6 fruit fly cellular contexts compared by ENCODE assay signal in the genomic region with DNA sequence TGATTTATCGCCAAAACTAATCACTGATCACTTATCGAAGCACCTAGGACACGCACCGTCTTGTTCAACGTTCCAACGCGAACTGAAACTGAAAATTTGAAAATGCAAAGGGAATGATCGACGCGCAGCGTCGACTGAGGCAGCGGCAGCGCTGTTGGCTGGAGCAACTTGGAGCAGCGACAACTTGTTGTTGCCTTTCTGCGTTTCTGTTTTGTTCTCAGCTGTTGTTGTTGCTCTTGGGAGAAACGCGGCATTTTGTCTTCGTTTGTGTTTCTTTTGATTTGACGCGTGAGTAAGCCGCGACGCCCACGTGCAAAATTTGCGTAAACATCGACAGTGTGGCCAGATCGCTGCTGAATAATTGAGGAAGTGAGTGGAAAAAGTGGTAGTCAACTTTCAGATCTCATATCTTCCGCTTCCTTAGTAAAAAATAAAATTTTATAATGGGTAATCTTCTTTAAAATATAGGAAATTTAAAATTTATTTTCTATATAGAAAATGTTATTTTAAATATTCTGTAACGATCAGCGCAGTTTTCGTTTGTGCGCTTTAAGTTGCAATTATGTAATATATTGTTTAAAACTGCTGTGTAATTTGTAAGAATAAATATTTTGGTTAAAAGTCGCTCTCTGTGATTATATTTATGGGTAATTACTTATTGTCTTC.
TF ChIP-seq lines count a peak whose summit lies in the region.

A gene (minus strand): TSS at position 90 of the 666 bp plus-strand sequence.

- no peak for TF ChIP-seq CTCF in whole organism, embryonic (GFP tag; optimal IDR thresholded peaks at IDR 0.05; lab: Kevin White, UChicago)

TF ChIP-seq in whole organism, 6 proteins besides CTCF, POLR2A, EP300 and RAD21:
- TF ChIP-seq Dll (optimal IDR thresholded peaks at IDR 0.05; lab: Kevin White, UChicago) (peak; percentile 29), CG8478 (optimal IDR thresholded peaks at IDR 0.05; lab: Kevin White, UChicago) (no peak), EcR (GFP tag; optimal IDR thresholded peaks at IDR 0.05; lab: Kevin White, UChicago) (no peak)

TF ChIP-seq in whole organism, adult, 20 proteins besides CTCF, POLR2A, EP300 and RAD21:
- TF ChIP-seq pad (GFP tag; optimal IDR thresholded peaks at IDR 0.05; lab: Kevin White, UChicago): no peak
- peak; percentile 33 for TF ChIP-seq Mnt (GFP tag; optimal IDR thresholded peaks at IDR 0.05; lab: Kevin White, UChicago)
- TF ChIP-seq ovo (GFP tag; optimal IDR thresholded peaks at IDR 0.05; lab: Kevin White, UChicago): no peak

TF ChIP-seq in whole organism, embryonic, 481 proteins besides CTCF, POLR2A, EP300 and RAD21 (continues in another document):
- TF ChIP-seq Sox100B (GFP tag; optimal IDR thresholded peaks at IDR 0.05; lab: Kevin White, UChicago) (peak; percentile 5), abd-A (tag; optimal IDR thresholded peaks at IDR 0.05; lab: Kevin White, UChicago) (peak; percentile 64), ham (GFP tag; IDR thresholded peaks at IDR 0.05; lab: Robert Waterston, UW) (no peak), so (GFP tag; IDR thresholded peaks at IDR 0.05; lab: Robert Waterston, UW) (peak; percentile 43; the same call in 1 of the 3 replicates), CG14667 (GFP tag; IDR thresholded peaks at IDR 0.05; lab: Robert Waterston, UW) (no peak), CG31441 (GFP tag; IDR thresholded peaks at IDR 0.05; lab: Robert Waterston, UW) (0 out of 2 replicates have a peak, but pooled peaks have one; percentile 10), hbn (GFP tag; IDR thresholded peaks at IDR 0.05; lab: Robert Waterston, UW; ENCODE audit: partially characterized antibody) (0 out of 2 replicates have a peak, but pooled peaks have one; percentile 35), CG15514 (GFP tag; optimal IDR thresholded peaks at IDR 0.05; lab: Kevin White, UChicago) (peak; percentile 4), sna (GFP tag; IDR thresholded peaks at IDR 0.05; lab: Robert Waterston, UW; ENCODE audit: partially characterized antibody) (0 out of 2 replicates have a peak, but pooled peaks have one; percentile 16), CG7271 (tag; optimal IDR thresholded peaks at IDR 0.05; lab: Kevin White, UChicago) (peak; percentile 25), pros (GFP tag; optimal IDR thresholded peaks at IDR 0.05; lab: Kevin White, UChicago) (peak; percentile 31), caup (GFP tag; optimal IDR thresholded peaks at IDR 0.05; lab: Kevin White, UChicago; ENCODE audit: severe bottlenecking) (no peak), CG34422 (GFP tag; IDR thresholded peaks at IDR 0.05; lab: Robert Waterston, UW) (peak; percentile 48; the same call in 1 of the 3 replicates), Bgb (GFP tag; IDR thresholded peaks at IDR 0.05; lab: Robert Waterston, UW; ENCODE audit: partially characterized antibody) (0 out of 2 replicates have a peak, but pooled peaks have one; percentile 18), CG6654 (GFP tag; optimal IDR thresholded peaks at IDR 0.05; lab: Kevin White, UChicago) (no peak), otp (GFP tag; IDR thresholded peaks at IDR 0.05; lab: Robert Waterston, UW) (0 out of 3 replicates have a peak, but pooled peaks have one; percentile 4)

TF ChIP-seq in whole organism, prepupa, 60 proteins besides CTCF, POLR2A, EP300 and RAD21 (continues in another document):
- TF ChIP-seq svp (GFP tag; lab: Kevin White, UChicago) (peak; percentile 64), Hr39 (GFP tag; optimal IDR thresholded peaks at IDR 0.05; lab: Kevin White, UChicago) (no peak), Eip75B (GFP tag; optimal IDR thresholded peaks at IDR 0.05; lab: Kevin White, UChicago) (no peak), CG6854 (GFP tag; optimal IDR thresholded peaks at IDR 0.05; lab: Kevin White, UChicago) (no peak), pdm3 (GFP tag; optimal IDR thresholded peaks at IDR 0.05; lab: Kevin White, UChicago) (no peak), acj6 (GFP tag; optimal IDR thresholded peaks at IDR 0.05; lab: Kevin White, UChicago) (peak; percentile 28), net (GFP tag; optimal IDR thresholded peaks at IDR 0.05; lab: Kevin White, UChicago) (peak; percentile 4), CG11294 (GFP tag; IDR thresholded peaks at IDR 0.05; lab: Robert Waterston, UW) (no peak), fkh (GFP tag; optimal IDR thresholded peaks at IDR 0.05; lab: Kevin White, UChicago) (peak; percentile 23), dac (GFP tag; optimal IDR thresholded peaks at IDR 0.05; lab: Kevin White, UChicago) (no peak), ss (GFP tag; optimal IDR thresholded peaks at IDR 0.05; lab: Kevin White, UChicago) (peak; percentile 5 to 41), OdsH (GFP tag; optimal IDR thresholded peaks at IDR 0.05; lab: Kevin White, UChicago) (no peak), Blimp-1 (GFP tag; optimal IDR thresholded peaks at IDR 0.05; lab: Kevin White, UChicago) (no peak), CG1621 (tag; optimal IDR thresholded peaks at IDR 0.05; lab: Kevin White, UChicago) (peak; percentile 36), CG6163 (GFP tag; IDR thresholded peaks at IDR 0.05; lab: Robert Waterston, UW) (peak; percentile 56), CG3032 (tag; optimal IDR thresholded peaks at IDR 0.05; lab: Kevin White, UChicago) (no peak), Eip93F (GFP tag; optimal IDR thresholded peaks at IDR 0.05; lab: Kevin White, UChicago) (no peak), CG6276 (GFP tag; optimal IDR thresholded peaks at IDR 0.05; lab: Kevin White, UChicago) (no peak), eg (GFP tag; IDR thresholded peaks at IDR 0.05; lab: Robert Waterston, UW) (no peak), Ets96B (tag; optimal IDR thresholded peaks at IDR 0.05; lab: Kevin White, UChicago) (no peak), Met (GFP tag; optimal IDR thresholded peaks at IDR 0.05; lab: Kevin White, UChicago) (peak; percentile 27)

TF ChIP-seq in whole organism, pupa, 21 proteins besides CTCF, POLR2A, EP300 and RAD21:
- no peak for TF ChIP-seq D1 (tag; optimal IDR thresholded peaks at IDR 0.05; lab: Kevin White, UChicago)
- TF ChIP-seq CG17806 (tag; optimal IDR thresholded peaks at IDR 0.05; lab: Kevin White, UChicago): no peak
- TF ChIP-seq rn (GFP tag; IDR thresholded peaks at IDR 0.05; lab: Robert Waterston, UW): no peak
- no peak for TF ChIP-seq Snoo (tag; optimal IDR thresholded peaks at IDR 0.05; lab: Kevin White, UChicago)
- TF ChIP-seq CG13204 (GFP tag; optimal IDR thresholded peaks at IDR 0.05; lab: Kevin White, UChicago): peak; percentile 39
- peak; percentile 31 for TF ChIP-seq gl (tag; optimal IDR thresholded peaks at IDR 0.05; lab: Kevin White, UChicago)
- peak; percentile 29; the same call in 1 of the 2 replicates for TF ChIP-seq CG12605 (GFP tag; IDR thresholded peaks at IDR 0.05; lab: Robert Waterston, UW)
- peak; percentile 3 for TF ChIP-seq CG8159 (tag; optimal IDR thresholded peaks at IDR 0.05; lab: Kevin White, UChicago)
- TF ChIP-seq Pif1B (GFP tag; optimal IDR thresholded peaks at IDR 0.05; lab: Kevin White, UChicago): no peak
- peak; percentile 63; the same call in 2 of the 3 replicates for TF ChIP-seq CG4496 (GFP tag; IDR thresholded peaks at IDR 0.05; lab: Robert Waterston, UW)
- TF ChIP-seq CG10348 (GFP tag; IDR thresholded peaks at IDR 0.05; lab: Robert Waterston, UW): no peak
- TF ChIP-seq CG34367 (tag; optimal IDR thresholded peaks at IDR 0.05; lab: Kevin White, UChicago): no peak
- TF ChIP-seq CG15710 (tag; optimal IDR thresholded peaks at IDR 0.05; lab: Kevin White, UChicago): no peak
- TF ChIP-seq CG32121 (GFP tag; IDR thresholded peaks at IDR 0.05; lab: Robert Waterston, UW): no peak
- TF ChIP-seq Pif1A (GFP tag; optimal IDR thresholded peaks at IDR 0.05; lab: Kevin White, UChicago): no peak
- no peak for TF ChIP-seq CG9948 (tag; optimal IDR thresholded peaks at IDR 0.05; lab: Kevin White, UChicago)
- TF ChIP-seq CG8301 (tag; optimal IDR thresholded peaks at IDR 0.05; lab: Kevin White, UChicago): no peak
- no peak; the same call in 1 of the 2 replicates for TF ChIP-seq Ets98B (GFP tag; IDR thresholded peaks at IDR 0.05; lab: Robert Waterston, UW)
- TF ChIP-seq fd96Ca (GFP tag; IDR thresholded peaks at IDR 0.05; lab: Robert Waterston, UW): no peak
- TF ChIP-seq CG14655 (GFP tag; optimal IDR thresholded peaks at IDR 0.05; lab: Kevin White, UChicago): peak; percentile 8
- TF ChIP-seq EcR (GFP tag; optimal IDR thresholded peaks at IDR 0.05; lab: Kevin White, UChicago): peak; percentile 36

TF ChIP-seq in whole organism, wandering third instar larva, 38 proteins besides CTCF, POLR2A, EP300 and RAD21:
- TF ChIP-seq psq (GFP tag; optimal IDR thresholded peaks at IDR 0.05; lab: Kevin White, UChicago) (peak; percentile 8), tai (GFP tag; optimal IDR thresholded peaks at IDR 0.05; lab: Kevin White, UChicago) (no peak), dl (GFP tag; optimal IDR thresholded peaks at IDR 0.05; lab: Kevin White, UChicago; ENCODE audit: insufficient read depth in 1 of 2, partially characterized antibody in 2 of 2) (no peak)
TF ChIP-seq in whole organism, wandering third instar larva: peak in this region for 1.
